Fruit fly (Drosophila melanogaster) S2 (cell line): ENCODE measurements around the gene ush.

Experiments used
- CG8478 ChIP-seq: fragments of >200 bp; optimal IDR thresholded peaks from 2 replicates; lab custom pipeline; 2018
- CTCF ChIP-seq, 2 experiments: fragments of >200 bp; optimal IDR thresholded peaks; 2 replicates each; lab custom pipeline; 2018

Gene ush

DNA sequence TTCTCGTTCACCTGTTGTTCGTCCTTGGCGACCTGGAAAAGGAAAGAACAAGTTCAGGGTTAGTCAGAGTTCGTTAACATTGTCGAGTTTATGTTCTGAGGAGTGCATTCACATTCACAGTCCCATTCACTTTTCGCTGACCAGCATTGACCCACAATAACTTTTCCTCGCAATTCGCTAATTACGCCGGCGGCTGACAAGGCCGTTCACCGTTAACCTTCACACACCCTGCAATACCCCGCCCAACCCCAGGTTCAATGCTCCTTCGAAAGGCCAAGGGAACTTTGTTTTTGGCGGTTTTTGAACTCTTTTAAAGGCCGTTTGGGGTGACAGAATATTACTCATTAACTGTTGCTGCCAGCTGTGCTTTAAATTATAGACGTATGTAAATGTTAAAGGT is 2.2 kb downstream of the ush start:
- TF ChIP-seq CTCF (optimal IDR thresholded peaks at IDR 0.05; lab: Kevin White, UChicago): no peak
- no peak for TF ChIP-seq CG8478 (lab: Kevin White, UChicago)

DNA sequence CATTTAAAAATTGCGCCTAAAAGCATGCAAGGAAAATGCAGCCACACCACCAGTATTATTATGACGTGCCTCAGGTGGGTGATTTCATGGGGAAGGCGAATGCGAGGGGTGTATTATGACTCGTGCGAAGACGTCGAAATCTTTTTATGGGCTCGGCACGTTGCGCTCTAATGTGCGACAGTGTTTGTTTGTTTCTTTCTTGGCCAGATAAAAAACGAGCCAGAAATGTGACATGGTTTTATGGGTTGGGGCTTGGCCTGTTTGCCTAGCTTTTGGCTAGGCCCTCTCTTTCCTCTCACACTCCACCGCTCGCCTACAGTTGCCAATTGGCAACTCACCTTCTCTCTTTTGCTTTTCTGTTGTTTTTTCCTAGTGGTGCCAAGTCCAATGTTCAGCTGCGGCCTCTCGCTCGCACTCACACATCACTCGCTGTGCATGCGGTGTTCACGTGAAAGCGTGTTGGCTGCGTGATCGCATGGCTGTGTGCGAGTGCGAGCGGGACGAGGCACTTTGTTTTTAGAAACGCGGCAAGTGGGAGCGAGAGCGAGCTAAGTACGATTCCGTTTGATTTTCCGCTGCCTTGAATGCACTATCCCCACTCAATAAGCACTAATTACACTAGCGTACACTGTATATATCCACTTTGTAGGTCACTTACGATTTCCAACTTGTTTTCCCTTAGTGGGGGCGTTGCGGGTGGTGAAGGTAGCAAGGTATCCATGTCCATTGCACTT is 2.9 kb downstream of the ush start:
- TF ChIP-seq CG8478 (lab: Kevin White, UChicago) (no peak), CTCF (optimal IDR thresholded peaks at IDR 0.05; lab: Kevin White, UChicago) (no peak)

- TF ChIP-seq CG8478 (lab: Kevin White, UChicago) (no peak), CTCF (optimal IDR thresholded peaks at IDR 0.05; lab: Kevin White, UChicago) (no peak)
These were observed 3.6 kb downstream of the ush start, which contains the start of gene cbt for dm6 chr2L:479483-480195. TSS of gene cbt (minus strand) at chr2L:479688.

DNA sequence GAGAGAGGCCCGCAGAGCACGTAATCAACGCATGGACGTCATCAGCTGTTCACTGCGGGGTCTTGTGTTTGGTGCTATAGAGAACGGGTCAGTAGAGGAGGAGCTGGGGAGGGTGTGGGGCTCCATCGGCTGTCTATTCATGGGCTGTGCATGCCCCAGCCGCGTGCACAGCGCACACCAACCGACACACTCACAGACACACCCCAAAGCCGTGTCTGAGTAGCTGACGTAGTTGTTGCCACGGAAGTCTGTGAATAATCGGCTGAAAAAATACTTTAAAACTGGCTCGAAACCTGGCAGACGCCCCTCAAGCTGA is 4.1 kb downstream of the ush start:
- TF ChIP-seq CG8478 (lab: Kevin White, UChicago) (no peak), CTCF (optimal IDR thresholded peaks at IDR 0.05; lab: Kevin White, UChicago) (no peak)

dm6 chr2L:480638-481399 is 4.8 kb downstream of the ush start:
- TF ChIP-seq CTCF (optimal IDR thresholded peaks at IDR 0.05; lab: Kevin White, UChicago) (no peak), CG8478 (lab: Kevin White, UChicago) (no peak)

dm6 chr2L:481400-481756 is 5.4 kb downstream of the ush start:
- no peak for TF ChIP-seq CTCF (optimal IDR thresholded peaks at IDR 0.05; lab: Kevin White, UChicago)
- no peak for TF ChIP-seq CG8478 (lab: Kevin White, UChicago)

DNA sequence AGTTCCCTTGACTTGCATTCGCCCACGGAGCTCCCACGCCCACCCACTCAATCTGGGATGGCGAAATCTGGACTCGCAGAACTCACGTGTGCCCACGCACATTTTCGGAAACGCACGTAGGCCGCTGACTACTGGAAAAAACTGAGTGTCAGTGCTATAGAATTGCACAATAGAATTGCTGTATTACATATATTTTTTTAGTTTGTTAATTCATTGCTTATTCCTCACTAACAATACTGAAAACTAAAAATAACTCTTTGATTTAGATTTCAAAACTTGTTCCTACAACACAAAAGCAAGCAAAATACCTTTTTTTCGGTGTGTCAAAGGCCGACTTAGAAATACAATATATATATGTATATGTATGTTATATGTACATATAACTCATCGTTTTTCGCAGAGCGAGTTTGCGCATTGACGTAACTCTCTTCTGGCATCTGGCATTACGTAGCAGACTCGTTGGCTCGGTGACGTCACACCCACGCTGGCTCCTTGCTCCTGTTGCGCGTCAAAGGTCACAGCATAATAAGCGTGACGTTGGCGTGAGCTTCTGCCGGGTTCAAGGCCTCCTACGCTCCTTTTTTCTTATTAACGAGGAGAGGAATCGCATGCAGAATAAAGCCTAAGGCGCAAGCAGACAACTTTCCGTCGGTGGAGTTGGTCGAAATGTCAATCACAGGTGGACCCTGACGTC is 5.9 kb downstream of the ush start:
- TF ChIP-seq CG8478 (lab: Kevin White, UChicago) (no peak), CTCF (optimal IDR thresholded peaks at IDR 0.05; lab: Kevin White, UChicago) (no peak)

- no peak for TF ChIP-seq CG8478 (lab: Kevin White, UChicago)
- no peak for TF ChIP-seq CTCF (optimal IDR thresholded peaks at IDR 0.05; lab: Kevin White, UChicago)
These were observed 6.4 kb downstream of the ush start for dm6 chr2L:482451-482844.

dm6 chr2L:483347-484280 is 7.6 kb downstream of the ush start:
- TF ChIP-seq CG8478 (lab: Kevin White, UChicago) (no peak), CTCF (optimal IDR thresholded peaks at IDR 0.05; lab: Kevin White, UChicago) (no peak)

- TF ChIP-seq CTCF (optimal IDR thresholded peaks at IDR 0.05; lab: Kevin White, UChicago) (no peak), CG8478 (lab: Kevin White, UChicago) (no peak)
These were observed 8.4 kb downstream of the ush start for dm6 chr2L:484281-484943.

DNA sequence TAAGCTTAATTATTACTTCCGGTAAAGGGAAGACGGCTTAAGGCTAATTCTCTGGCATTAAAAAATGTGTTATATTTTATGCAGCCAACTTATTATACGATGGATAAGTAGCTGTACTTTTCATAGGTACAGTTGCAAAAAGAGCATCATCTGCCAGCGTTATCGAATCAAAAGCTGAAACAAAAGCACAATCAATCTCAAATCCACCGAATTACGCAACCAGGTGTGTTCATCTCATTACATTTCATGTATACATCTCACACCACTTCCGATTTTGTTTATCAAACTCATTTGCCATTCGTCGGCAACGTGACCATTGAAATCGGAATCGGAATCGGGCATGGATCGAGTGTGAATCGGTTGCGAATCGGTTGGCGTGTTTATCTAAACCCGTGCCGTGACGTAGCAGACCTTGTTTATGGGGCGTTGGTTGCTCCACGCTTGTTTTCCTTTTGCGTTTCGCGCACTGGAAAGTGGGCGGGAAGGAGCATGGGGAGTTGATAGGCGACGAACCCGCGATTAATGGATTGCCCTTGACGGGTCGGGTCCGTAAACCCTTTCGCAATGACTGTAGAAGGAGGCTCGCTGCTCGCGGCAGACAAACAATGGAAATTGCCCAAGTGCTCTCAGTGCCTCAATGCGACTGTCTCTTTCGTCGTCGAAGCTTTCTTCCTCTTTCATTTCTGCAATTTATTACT is 9.3 kb downstream of the ush start:
- TF ChIP-seq CTCF (optimal IDR thresholded peaks at IDR 0.05; lab: Kevin White, UChicago) (no peak), CG8478 (lab: Kevin White, UChicago) (no peak)

DNA sequence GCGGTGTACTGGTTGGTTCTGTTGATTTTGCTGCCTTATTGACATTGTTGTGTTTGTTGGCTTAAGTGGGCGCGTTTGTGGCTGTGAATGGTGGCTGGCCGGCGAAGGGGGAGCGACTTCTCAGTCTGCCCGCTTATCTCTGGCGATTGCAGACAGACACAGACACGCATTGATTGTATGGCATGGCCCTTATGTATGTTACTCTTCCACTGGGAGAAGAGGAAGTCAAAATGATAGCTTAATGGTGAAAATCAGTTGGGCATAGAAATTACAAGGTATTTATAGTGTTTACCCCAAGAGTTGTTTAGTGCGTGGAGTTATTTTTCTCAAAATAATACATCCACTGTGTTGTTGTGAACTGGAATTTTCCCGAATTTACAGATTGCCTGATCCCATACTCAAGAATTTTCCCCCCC is 9.8 kb downstream of the ush start:
- TF ChIP-seq CG8478 (lab: Kevin White, UChicago) (no peak), CTCF (optimal IDR thresholded peaks at IDR 0.05; lab: Kevin White, UChicago) (no peak)

DNA sequence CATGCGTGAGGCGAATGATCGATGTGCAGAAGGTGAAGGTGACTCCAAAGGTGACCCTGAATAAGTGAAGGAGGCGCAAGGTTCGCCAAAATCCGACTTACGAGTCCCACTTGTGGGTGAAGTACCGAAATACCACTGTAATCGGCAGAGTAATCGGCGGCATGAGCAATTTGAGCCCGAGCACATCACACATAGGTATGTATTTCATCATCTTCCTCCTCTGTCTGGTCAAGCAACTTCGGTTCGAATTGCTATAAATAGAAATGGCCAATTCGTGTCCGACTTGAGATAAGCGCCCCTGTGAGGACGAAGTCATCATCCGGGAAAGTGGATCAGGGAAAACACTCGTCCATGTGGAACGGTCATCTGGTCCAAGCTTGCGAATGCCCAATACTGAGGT is 11.2 kb downstream of the ush start:
- no peak for TF ChIP-seq CG8478 (lab: Kevin White, UChicago)
- no peak for TF ChIP-seq CTCF (optimal IDR thresholded peaks at IDR 0.05; lab: Kevin White, UChicago)
